Worm (Caenorhabditis elegans): ENCODE measurements around the gene C56G2.4.

DNA sequence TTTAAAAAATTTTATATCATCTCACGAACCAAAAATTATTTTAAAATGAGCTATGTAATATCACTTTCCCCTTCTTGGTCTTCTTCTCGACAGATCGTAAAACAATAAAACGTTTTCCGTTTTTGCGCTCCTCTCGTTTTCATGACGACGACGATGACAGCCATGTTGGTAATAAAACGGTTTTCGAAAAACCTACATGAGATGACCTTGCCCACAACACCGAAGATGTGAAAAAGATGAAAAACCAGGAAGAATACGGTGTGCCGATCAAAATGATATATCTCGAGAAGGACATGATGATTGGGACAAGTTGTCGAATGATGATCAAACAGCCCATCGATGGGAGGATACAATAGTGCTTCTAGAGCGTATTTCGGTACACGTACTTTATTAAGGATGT is 27.2 kb downstream of the C56G2.4 start:
- TF ChIP-seq ztf-11 (tag; optimal IDR thresholded peaks at IDR 0.05) = no peak
- no peak for TF ChIP-seq blmp-1 (tag; optimal IDR thresholded peaks at IDR 0.05; ENCODE audit: insufficient read depth)

Measured in whole organism, L2 larva.